Fruit fly (Drosophila melanogaster): ENCODE results near the gene Oseg4.

Gene Oseg4

DNA sequence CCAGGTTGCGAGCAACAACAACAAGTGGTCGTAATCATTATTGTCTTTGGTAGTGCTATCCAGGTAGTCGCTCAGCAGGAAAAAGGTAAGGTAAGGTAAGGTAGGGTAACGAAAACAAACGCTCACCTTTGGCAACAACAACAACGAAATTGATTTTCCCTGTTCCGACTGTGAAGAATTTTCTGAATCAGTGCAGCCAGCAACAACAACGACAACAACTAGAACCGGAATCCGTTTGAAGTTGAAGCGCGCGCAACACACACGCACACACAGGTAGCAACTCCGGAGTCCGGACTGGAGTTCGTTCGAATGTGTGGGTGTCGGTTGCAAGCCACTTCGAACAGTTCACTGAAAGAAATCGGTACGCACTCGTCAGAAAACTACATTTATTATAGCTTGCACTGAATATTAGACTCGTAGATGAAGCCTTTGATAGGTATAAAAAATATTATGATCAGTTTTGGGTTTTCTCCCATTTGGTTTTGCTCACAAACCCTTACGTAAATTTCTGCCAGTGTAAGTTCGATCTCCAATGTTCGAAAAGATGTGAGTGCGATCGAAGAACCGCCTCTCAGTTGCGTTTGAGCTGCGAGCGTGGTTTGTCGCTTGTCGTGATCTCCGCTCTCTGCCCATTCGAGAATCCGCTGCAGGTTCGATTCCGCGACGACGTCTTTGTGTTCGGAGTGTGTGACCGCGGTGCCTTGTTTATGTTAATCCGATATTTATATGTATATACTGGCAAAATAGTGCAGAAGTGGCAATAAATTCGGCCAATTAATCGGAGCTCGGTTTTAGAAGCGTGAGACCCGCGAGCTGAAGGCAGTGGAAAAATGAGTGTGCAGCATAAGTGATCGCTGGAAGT, 11.0 kb upstream of the Oseg4 start, which contains the start of gene CG13921 (continued):
- TF ChIP-seq Doc3 (GFP tag; IDR thresholded peaks at IDR 0.05; ENCODE audit: partially characterized antibody) (no peak), lola (GFP tag; optimal IDR thresholded peaks at IDR 0.05) (peak in 1 of 3 experiments; percentile 99), kni (GFP tag; optimal IDR thresholded peaks at IDR 0.05) (peak; percentile 98), cato (GFP tag; optimal IDR thresholded peaks at IDR 0.05; ENCODE audit: borderline replicate concordance) (peak; percentile 99), CG6272 (GFP tag; IDR thresholded peaks at IDR 0.05) (peak; percentile 99), bcd (GFP tag; optimal IDR thresholded peaks at IDR 0.05) (peak; percentile 99), Hr78 (GFP tag; optimal IDR thresholded peaks at IDR 0.05) (peak in 1 of 2 experiments; percentile 92), Adf1 (GFP tag; IDR thresholded peaks at IDR 0.05) (peak; percentile 82), sens (GFP tag) (peak; percentile 100), Six4 (GFP tag; optimal IDR thresholded peaks at IDR 0.05) (peak; percentile 100), Dbx (GFP tag; IDR thresholded peaks at IDR 0.05) (peak; percentile 99), HLHmδ (GFP tag; optimal IDR thresholded peaks at IDR 0.05) (no peak), sna (GFP tag; IDR thresholded peaks at IDR 0.05; ENCODE audit: partially characterized antibody) (no peak), CG32772 (GFP tag; IDR thresholded peaks at IDR 0.05) (peak; percentile 99), lab (GFP tag; optimal IDR thresholded peaks at IDR 0.05) (peak; percentile 99), dmrt11E (tag; optimal IDR thresholded peaks at IDR 0.05) (peak; percentile 100), crp (GFP tag; optimal IDR thresholded peaks at IDR 0.05) (peak in 1 of 2 experiments; percentile 76), grn (GFP tag; optimal IDR thresholded peaks at IDR 0.05) (peak; percentile 91), CG5180 (GFP tag; optimal IDR thresholded peaks at IDR 0.05) (peak; percentile 100), CG3838 (GFP tag; optimal IDR thresholded peaks at IDR 0.05) (peak; percentile 96), Sry-β (GFP tag; optimal IDR thresholded peaks at IDR 0.05) (peak; percentile 77), run (tag; optimal IDR thresholded peaks at IDR 0.05) (peak; percentile 93), nerfin-2 (GFP tag; IDR thresholded peaks at IDR 0.05; ENCODE audit: partially characterized antibody) (no peak), Mes4 (GFP tag; optimal IDR thresholded peaks at IDR 0.05) (peak; percentile 98), Ssrp (tag; optimal IDR thresholded peaks at IDR 0.05) (peak; percentile 99), CG11398 (GFP tag; optimal IDR thresholded peaks at IDR 0.05) (peak; percentile 98), HLH54F (GFP tag; optimal IDR thresholded peaks at IDR 0.05) (peak; percentile 98), croc (GFP tag; conservative IDR thresholded peaks at IDR 0.05) (peak; percentile 98), dan (GFP tag; IDR thresholded peaks at IDR 0.05) (peak; percentile 99), Trl (optimal IDR thresholded peaks at IDR 0.05) (peak; percentile 32 to 35), Trl (GFP tag; optimal IDR thresholded peaks at IDR 0.05) (peak; percentile 100), sc (optimal IDR thresholded peaks at IDR 0.05) (no peak), sc (GFP tag; optimal IDR thresholded peaks at IDR 0.05) (peak; percentile 98), CG2889 (GFP tag; IDR thresholded peaks at IDR 0.05) (peak; percentile 98), ato (GFP tag; IDR thresholded peaks at IDR 0.05; ENCODE audit: partially characterized antibody) (no peak), Scr (GFP tag; IDR thresholded peaks at IDR 0.05; ENCODE audit: partially characterized antibody) (no peak), CG2199 (GFP tag; IDR thresholded peaks at IDR 0.05) (peak; percentile 100), peb (GFP tag; IDR thresholded peaks at IDR 0.05) (peak; percentile 99), B-H1 (GFP tag; IDR thresholded peaks at IDR 0.05) (peak; percentile 98), Gsc (GFP tag; IDR thresholded peaks at IDR 0.05) (peak; percentile 89), toy (GFP tag; IDR thresholded peaks at IDR 0.05) (peak; percentile 98), knrl (GFP tag; IDR thresholded peaks at IDR 0.05; ENCODE audit: partially characterized antibody) (peak; percentile 32; the same call in 1 of the 3 replicates), NfI (GFP tag; optimal IDR thresholded peaks at IDR 0.05) (peak; percentile 98), odd (GFP tag; optimal IDR thresholded peaks at IDR 0.05) (peak; percentile 97), CG12769 (tag; optimal IDR thresholded peaks at IDR 0.05) (peak; percentile 99), Dp (GFP tag; optimal IDR thresholded peaks at IDR 0.05) (peak; percentile 21), CG15269 (tag; optimal IDR thresholded peaks at IDR 0.05) (peak; percentile 98)
